Worm (Caenorhabditis elegans): ENCODE results near the gene gpdh-2.

ce11 chrIII:9834888-9835287 is 24.1 kb downstream of the gpdh-2 start, which contains the start of gene K11H3.8:
- TF ChIP-seq zag-1 (tag; optimal IDR thresholded peaks at IDR 0.05) (no peak), lir-3 (tag; optimal IDR thresholded peaks at IDR 0.05; ENCODE audit: poor library complexity) (no peak), F16B12.6 (tag; optimal IDR thresholded peaks at IDR 0.05) (no peak), snu-23 (GFP tag; optimal IDR thresholded peaks at IDR 0.05) (no peak), elt-2 (tag; optimal IDR thresholded peaks at IDR 0.05) (no peak), nhr-76 (tag; optimal IDR thresholded peaks at IDR 0.05) (no peak), lin-13 (GFP tag; optimal IDR thresholded peaks at IDR 0.05) (no peak), tbx-2 (tag; optimal IDR thresholded peaks at IDR 0.05) (no peak), pqm-1 (tag; optimal IDR thresholded peaks at IDR 0.05) (no peak), nhr-11 (tag; optimal IDR thresholded peaks at IDR 0.05) (no peak), mdl-1 (tag; optimal IDR thresholded peaks at IDR 0.05) (no peak), unc-62 (GFP tag; optimal IDR thresholded peaks at IDR 0.05) (no peak), lsy-2 (tag; optimal IDR thresholded peaks at IDR 0.05) (no peak), skn-1 (tag; optimal IDR thresholded peaks at IDR 0.05) (no peak)
